Worm (Caenorhabditis elegans) whole organism, L2 larva: ENCODE data around the gene cyb-1.
"Not testable (repeated sequence)": the region's sequence is repeated elsewhere in the genome, so short reads cannot be mapped to it uniquely, and the experiment has no call there.

Experiments used
- C34F6.9 ChIP-seq: fragments of 150-350 bp; optimal IDR thresholded peaks from 2 replicates; lab custom pipeline; 2014; ENCODE audit warnings: missing biosample characterization, missing genetic modification characterization
- Y55F3AM.14 ChIP-seq: fragments of 200-800 bp; sonication (Bioruptor generic); optimal IDR thresholded peaks from 2 replicates; lab custom pipeline; 2018; ENCODE audit warnings: mild to moderate bottlenecking, missing genetic modification characterization, missing compliant biosample characterization
- ZK546.5 ChIP-seq: sonication (generic microtip); optimal IDR thresholded peaks from 2 replicates; lab custom pipeline; 2017; ENCODE audit warnings: missing biosample characterization, missing genetic modification characterization
- alr-1 ChIP-seq: fragments of 150-350 bp; optimal IDR thresholded peaks from 2 replicates; lab custom pipeline; 2014; ENCODE audit warnings: missing biosample characterization, missing genetic modification characterization
- aly-2 ChIP-seq: fragments of 150-350 bp; optimal IDR thresholded peaks from 2 replicates; lab custom pipeline; 2014; ENCODE audit warnings: missing biosample characterization, missing genetic modification characterization
- ama-1 ChIP-seq: fragments of 150-350 bp; optimal IDR thresholded peaks from 2 replicates; lab custom pipeline; 2018; ENCODE audit warnings: inconsistent platforms
- crh-2 ChIP-seq: sonication (generic microtip); optimal IDR thresholded peaks from 2 replicates; lab custom pipeline; 2017; ENCODE audit warnings: missing biosample characterization, missing genetic modification characterization
- dmd-4 ChIP-seq: sonication (generic microtip); optimal IDR thresholded peaks from 2 replicates; lab custom pipeline; 2017; ENCODE audit warnings: missing biosample characterization, missing genetic modification characterization
- egl-27 ChIP-seq: sonication (generic microtip); optimal IDR thresholded peaks from 3 replicates; lab custom pipeline; 2017; ENCODE audit warnings: missing biosample characterization, missing genetic modification reagents, missing genetic modification characterization
- elt-1 ChIP-seq: fragments of 150-350 bp; optimal IDR thresholded peaks from 2 replicates; lab custom pipeline; 2014; ENCODE audit warnings: missing biosample characterization, missing genetic modification characterization
- elt-3 ChIP-seq: sonication (generic microtip); optimal IDR thresholded peaks from 2 replicates; lab custom pipeline; 2017; ENCODE audit warnings: missing biosample characterization, missing genetic modification characterization
- fos-1 ChIP-seq: fragments of 150-350 bp; optimal IDR thresholded peaks from 2 replicates; lab custom pipeline; 2014; ENCODE audit warnings: missing biosample characterization, missing genetic modification characterization
- gmeb-1 ChIP-seq: fragments of 150-350 bp; optimal IDR thresholded peaks from 2 replicates; lab custom pipeline; 2014; ENCODE audit warnings: missing biosample characterization, missing genetic modification characterization
- lin-39 ChIP-seq: fragments of 150-350 bp; optimal IDR thresholded peaks from 2 replicates; lab custom pipeline; 2014; ENCODE audit warnings: missing biosample characterization, missing genetic modification reagents, missing genetic modification characterization
- lsy-2 ChIP-seq, 2 experiments: fragments of 150-350 bp in 1 of 2; sonication (generic microtip) in 1 of 2; optimal IDR thresholded peaks; 2 replicates each; lab custom pipeline; 2014 to 2017; ENCODE audit warnings: missing biosample characterization in 2 of 2, missing genetic modification characterization in 2 of 2
- mbf-1 ChIP-seq: sonication (generic microtip); optimal IDR thresholded peaks from 2 replicates; lab custom pipeline; 2017; ENCODE audit warnings: missing biosample characterization, missing genetic modification characterization
- mdl-1 ChIP-seq, 2 experiments: fragments of 150-350 bp in 1 of 2; sonication (generic microtip) in 1 of 2; optimal IDR thresholded peaks; 2 replicates each; lab custom pipeline; 2017; ENCODE audit warnings: missing biosample characterization in 2 of 2, missing genetic modification characterization in 2 of 2
- nhr-10 ChIP-seq: sonication (generic microtip); optimal IDR thresholded peaks from 2 replicates; lab custom pipeline; 2017; ENCODE audit warnings: missing biosample characterization, missing genetic modification characterization
- nhr-11 ChIP-seq: fragments of 150-350 bp; optimal IDR thresholded peaks from 2 replicates; lab custom pipeline; 2014; ENCODE audit warnings: missing biosample characterization, missing genetic modification characterization
- nhr-12 ChIP-seq: fragments of 150-350 bp; optimal IDR thresholded peaks from 2 replicates; lab custom pipeline; 2014; ENCODE audit warnings: missing biosample characterization, missing genetic modification characterization
- nhr-129 ChIP-seq: fragments of 150-350 bp; optimal IDR thresholded peaks from 2 replicates; lab custom pipeline; 2014; ENCODE audit warnings: missing biosample characterization, missing genetic modification characterization
- nhr-21 ChIP-seq: fragments of 150-350 bp; optimal IDR thresholded peaks from 2 replicates; lab custom pipeline; 2014; ENCODE audit warnings: missing biosample characterization, missing genetic modification characterization
- nhr-237 ChIP-seq: fragments of 150-350 bp; optimal IDR thresholded peaks from 2 replicates; lab custom pipeline; 2014; ENCODE audit warnings: missing biosample characterization, missing genetic modification characterization
- nhr-25 ChIP-seq: fragments of 150-350 bp; sonication (generic microtip); optimal IDR thresholded peaks from 3 replicates; lab custom pipeline; 2014; ENCODE audit warnings: missing biosample characterization, missing genetic modification characterization
- nhr-6 ChIP-seq: fragments of 150-350 bp; optimal IDR thresholded peaks from 2 replicates; lab custom pipeline; 2014; ENCODE audit warnings: missing biosample characterization, missing genetic modification characterization
- peb-1 ChIP-seq: fragments of 150-350 bp; optimal IDR thresholded peaks from 2 replicates; lab custom pipeline; 2014; ENCODE audit warnings: missing biosample characterization, missing genetic modification characterization
- skn-1 ChIP-seq: sonication (generic microtip); optimal IDR thresholded peaks from 2 replicates; lab custom pipeline; 2017; ENCODE audit warnings: missing biosample characterization, missing genetic modification characterization
- unc-39 ChIP-seq: fragments of 150-350 bp; optimal IDR thresholded peaks from 2 replicates; lab custom pipeline; 2014; ENCODE audit warnings: missing biosample characterization, missing genetic modification characterization
- unc-55 ChIP-seq: fragments of 150-350 bp; sonication (generic microtip); optimal IDR thresholded peaks from 3 replicates; lab custom pipeline; 2014; ENCODE audit warnings: missing biosample characterization, missing genetic modification reagents, missing genetic modification characterization
- zag-1 ChIP-seq: fragments of 150-350 bp; optimal IDR thresholded peaks from 2 replicates; lab custom pipeline; 2014; ENCODE audit warnings: missing biosample characterization, missing genetic modification characterization
- ztf-11 ChIP-seq: sonication (generic microtip); optimal IDR thresholded peaks from 2 replicates; lab custom pipeline; 2017; ENCODE audit warnings: missing biosample characterization, missing genetic modification characterization
- ztf-4 ChIP-seq: fragments of 150-350 bp; optimal IDR thresholded peaks from 2 replicates; lab custom pipeline; 2014; ENCODE audit warnings: missing biosample characterization, missing genetic modification characterization

The cyb-1 gene

ce11 chrIV:10751740-10752139 is 16.7 kb downstream of the cyb-1 start, which contains the start of gene T25B9.2:
TSS of gene T25B9.2 (minus strand) at chrIV:10751840.
- not testable (repeated sequence) for TF ChIP-seq alr-1 (tag; lab: Kevin White, UChicago); nhr-6; mdl-1 (tag; optimal IDR thresholded peaks at IDR 0.05; lab: Kevin White, UChicago)
- TF ChIP-seq, all 48 proteins: peak for 0; not testable (repeated sequence) for 48

ce11 chrIV:10754685-10755084 is 19.7 kb downstream of the cyb-1 start, which contains the start of gene T25B9.5:
TSS of gene T25B9.5 (minus strand) at chrIV:10754785.
- TF ChIP-seq unc-39 (tag; lab: Kevin White, UChicago) (no peak), gmeb-1 (tag; lab: Kevin White, UChicago) (no peak), egl-27 (tag; lab: Kevin White, UChicago) (no peak), nhr-12 (tag; lab: Kevin White, UChicago) (no peak), elt-1 (tag; lab: Kevin White, UChicago) (no peak), zag-1 (tag; lab: Kevin White, UChicago) (no peak), ztf-4 (tag; lab: Kevin White, UChicago) (no peak), ZK546.5 (tag; lab: Kevin White, UChicago) (no peak), skn-1 (tag; lab: Kevin White, UChicago) (no peak)

ce11 chrIV:10757616-10758193 is 22.7 kb downstream of the cyb-1 start, which contains the start of the genes T25B9.4 and T25B9.6:
TSS of gene T25B9.4 (minus strand) at chrIV:10757716.
TSS of gene T25B9.6 (plus strand) at chrIV:10758143.
- no peak for TF ChIP-seq aly-2 (tag; lab: Kevin White, UChicago)
- no peak for TF ChIP-seq nhr-237 (tag; lab: Kevin White, UChicago)
- no peak for TF ChIP-seq elt-3
- TF ChIP-seq lsy-2 (tag; optimal IDR thresholded peaks at IDR 0.05; lab: Kevin White, UChicago) = no peak
- no peak for TF ChIP-seq skn-1 (tag; lab: Kevin White, UChicago)
- no peak for TF ChIP-seq nhr-11
- no peak for TF ChIP-seq peb-1 (tag; lab: Kevin White, UChicago)
- TF ChIP-seq unc-55 (GFP tag; lab: Kevin White, UChicago) = no peak
- no peak for TF ChIP-seq ama-1 (lab: Kevin White, UChicago)
- no peak for TF ChIP-seq C34F6.9 (tag; lab: Kevin White, UChicago)
- no peak for TF ChIP-seq unc-39 (tag; lab: Kevin White, UChicago)
- TF ChIP-seq Y55F3AM.14 (GFP tag; lab: Kevin White, UChicago) = no peak
- no peak for TF ChIP-seq egl-27 (tag; lab: Kevin White, UChicago)
- TF ChIP-seq ztf-11 (tag; lab: Kevin White, UChicago) = no peak
- no peak for TF ChIP-seq gmeb-1 (tag; lab: Kevin White, UChicago)
- no peak for TF ChIP-seq ZK546.5 (tag; lab: Kevin White, UChicago)
- no peak for TF ChIP-seq crh-2 (tag; lab: Kevin White, UChicago)

- TF ChIP-seq nhr-25 = no peak
- TF ChIP-seq nhr-12 (tag; lab: Kevin White, UChicago) = no peak
- TF ChIP-seq nhr-21 (tag; lab: Kevin White, UChicago) = no peak
- no peak for TF ChIP-seq elt-1 (tag; lab: Kevin White, UChicago)
- TF ChIP-seq nhr-237 (tag; lab: Kevin White, UChicago) = no peak
- TF ChIP-seq dmd-4 (tag; lab: Kevin White, UChicago) = no peak
- TF ChIP-seq lin-39 (tag; lab: Kevin White, UChicago) = no peak
- TF ChIP-seq nhr-10 = no peak
- TF ChIP-seq mbf-1 (tag; lab: Kevin White, UChicago) = no peak
- no peak for TF ChIP-seq ZK546.5 (tag; lab: Kevin White, UChicago)
These were observed 26.3 kb downstream of the cyb-1 start, which contains the start of gene ugt-54 for ce11 chrIV:10761344-10761743. TSS of gene ugt-54 (plus strand) at chrIV:10761698.

ce11 chrIV:10764206-10764605 is 29.2 kb downstream of the cyb-1 start, which contains the start of gene T25B9.11:
TSS of gene T25B9.11 (plus strand) at chrIV:10764506.
- TF ChIP-seq Y55F3AM.14 (GFP tag; lab: Kevin White, UChicago) (no peak), unc-55 (GFP tag; lab: Kevin White, UChicago) (no peak), nhr-10 (no peak)

ce11 chrIV:10765053-10765452 is 30.0 kb downstream of the cyb-1 start, which contains the start of gene T25B9.12:
TSS of gene T25B9.12 (plus strand) at chrIV:10765353.
- TF ChIP-seq nhr-129 (tag; lab: Kevin White, UChicago) (no peak), Y55F3AM.14 (GFP tag; lab: Kevin White, UChicago) (no peak), fos-1 (tag; lab: Kevin White, UChicago) (no peak)
